Worm (Caenorhabditis elegans) whole organism, mixed stage, embryonic: ENCODE data around the gene R09A8.9.

Experiments used
- ces-1 ChIP-seq: fragments of 150-350 bp; optimal IDR thresholded peaks from 2 replicates; lab custom pipeline; 2014; ENCODE audit warnings: missing biosample characterization, missing genetic modification reagents, missing genetic modification characterization
- elt-1 ChIP-seq: sonication (generic microtip); optimal IDR thresholded peaks from 2 replicates; lab custom pipeline; 2017; ENCODE audit warnings: missing genetic modification characterization, mild to moderate bottlenecking, missing compliant biosample characterization, antibody characterized with exemption, moderate library complexity, borderline replicate concordance; ENCODE audit not compliant: insufficient read depth
- hlh-1 ChIP-seq: fragments of 150-350 bp; optimal IDR thresholded peaks from 2 replicates; lab custom pipeline; 2014; ENCODE audit warnings: missing biosample characterization, missing genetic modification reagents, missing genetic modification characterization
- lin-32 ChIP-seq: fragments of 200-800 bp; sonication (Bioruptor generic); optimal IDR thresholded peaks from 2 replicates; lab custom pipeline; 2018; ENCODE audit warnings: mild to moderate bottlenecking, missing genetic modification characterization, missing compliant biosample characterization
- lsy-2 ChIP-seq: fragments of 150-350 bp; optimal IDR thresholded peaks from 2 replicates; lab custom pipeline; 2014; ENCODE audit warnings: missing biosample characterization, missing genetic modification characterization
- mep-1 ChIP-seq: fragments of 150-350 bp; optimal IDR thresholded peaks from 2 replicates; lab custom pipeline; 2017; ENCODE audit warnings: missing biosample characterization, missing genetic modification reagents, missing genetic modification characterization, inconsistent platforms
- nhr-2 ChIP-seq: fragments of 150-350 bp; optimal IDR thresholded peaks from 2 replicates; lab custom pipeline; 2014; ENCODE audit warnings: missing biosample characterization, missing genetic modification characterization
- nhr-237 ChIP-seq: fragments of 150-350 bp; optimal IDR thresholded peaks from 2 replicates; lab custom pipeline; 2014; ENCODE audit warnings: missing biosample characterization, missing genetic modification characterization
- nhr-76 ChIP-seq: sonication (generic microtip); optimal IDR thresholded peaks from 2 replicates; lab custom pipeline; 2017; ENCODE audit warnings: missing biosample characterization, missing genetic modification characterization
- unc-62 ChIP-seq: fragments of 150-350 bp; optimal IDR thresholded peaks from 2 replicates; lab custom pipeline; 2014; ENCODE audit warnings: missing biosample characterization, missing genetic modification reagents, missing genetic modification characterization

DNA sequence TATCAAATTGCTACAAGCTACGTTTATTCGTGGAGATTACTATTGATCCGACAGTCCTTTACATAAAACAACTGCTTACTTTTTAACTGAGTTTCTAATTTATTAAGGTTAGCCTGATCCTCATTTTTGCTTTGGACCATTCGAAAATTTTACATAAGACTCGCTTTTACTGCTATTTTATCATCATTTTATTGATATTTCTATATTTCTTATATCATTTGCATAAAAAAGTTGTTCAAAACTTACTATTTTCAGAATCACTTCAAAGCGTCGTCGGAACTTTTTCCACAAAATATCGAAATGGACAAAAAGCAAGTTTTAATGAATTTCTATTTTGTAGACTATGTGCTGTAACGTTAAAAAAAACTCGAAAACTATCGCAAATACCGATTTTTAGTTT lies 29.3 kb upstream of the R09A8.9 start, which contains the start of gene T24D5.1:
- no peak for TF ChIP-seq nhr-237 (tag; lab: Kevin White, UChicago)
- no peak for TF ChIP-seq hlh-1 (tag; lab: Kevin White, UChicago)
- no peak for TF ChIP-seq unc-62 (GFP tag; lab: Kevin White, UChicago)
- TF ChIP-seq nhr-2 (tag; lab: Kevin White, UChicago), result no peak
- TF ChIP-seq nhr-76, result no peak
- no peak for TF ChIP-seq mep-1 (tag; lab: Kevin White, UChicago)
- TF ChIP-seq ces-1 (GFP tag; lab: Kevin White, UChicago), result no peak
- TF ChIP-seq lin-32, result no peak
- TF ChIP-seq lsy-2 (tag; lab: Kevin White, UChicago), result no peak
- no peak for TF ChIP-seq elt-1 (tag; lab: Kevin White, UChicago)
